Fruit fly (Drosophila melanogaster) whole organism, prepupa: Measurements from ENCODE around the gene CG13023.

ENCODE experiments used
- Blimp-1 ChIP-seq: fragments of 200-800 bp; sonication (Bioruptor generic); optimal IDR thresholded peaks from 3 replicates; lab custom pipeline; 2017; ENCODE audit warnings: missing biosample characterization, missing genetic modification characterization, mild to moderate bottlenecking, moderate library complexity, missing genetic modification reagents
- CG10631 ChIP-seq: fragments of 200-800 bp; sonication (Bioruptor generic); optimal IDR thresholded peaks from 2 replicates; lab custom pipeline; 2016; ENCODE audit warnings: missing biosample characterization, missing genetic modification characterization
- CG11294 ChIP-seq: fragments of 200-800 bp; sonication (Bioruptor generic); IDR thresholded peaks from 2 replicates; pipeline ENCODE4 v1.3.6; 2022; ENCODE audit warnings: missing biosample characterization, missing genetic modification characterization
- CG11762 ChIP-seq: fragments of 200-800 bp; sonication (Bioruptor generic); optimal IDR thresholded peaks from 3 replicates; lab custom pipeline; 2016; ENCODE audit warnings: missing biosample characterization, missing genetic modification characterization; ENCODE audit not compliant: insufficient read depth
- CG11902 ChIP-seq: fragments of 200-800 bp; sonication (Bioruptor generic); optimal IDR thresholded peaks from 3 replicates; lab custom pipeline; 2016; ENCODE audit warnings: missing biosample characterization, missing genetic modification characterization
- CG1621 ChIP-seq: fragments of 200-800 bp; sonication (Bioruptor generic); optimal IDR thresholded peaks from 3 replicates; lab custom pipeline; 2018; ENCODE audit warnings: missing biosample characterization, mild to moderate bottlenecking, missing genetic modification characterization
- CG16779 ChIP-seq: fragments of 200-800 bp; sonication (Bioruptor generic); optimal IDR thresholded peaks from 3 replicates; lab custom pipeline; 2017; ENCODE audit warnings: missing biosample characterization, mild to moderate bottlenecking, missing genetic modification characterization
- CG3032 ChIP-seq: fragments of 200-800 bp; optimal IDR thresholded peaks from 2 replicates; lab custom pipeline; 2019; ENCODE audit warnings: missing biosample characterization, mild to moderate bottlenecking, missing genetic modification characterization, moderate library complexity
- CG31627 ChIP-seq: fragments of 200-800 bp; sonication (Bioruptor generic); optimal IDR thresholded peaks from 3 replicates; lab custom pipeline; 2016; ENCODE audit warnings: missing biosample characterization, missing genetic modification characterization
- CG32006 ChIP-seq: fragments of 200-800 bp; sonication (Bioruptor generic); optimal IDR thresholded peaks from 3 replicates; lab custom pipeline; 2017; ENCODE audit warnings: missing biosample characterization, mild to moderate bottlenecking, missing genetic modification characterization
- CG34406 ChIP-seq: fragments of 200-800 bp; sonication (Bioruptor generic); optimal IDR thresholded peaks from 3 replicates; lab custom pipeline; 2016; ENCODE audit warnings: missing biosample characterization, missing genetic modification characterization
- CG4318 ChIP-seq: fragments of 200-800 bp; sonication (Bioruptor generic); optimal IDR thresholded peaks from 3 replicates; lab custom pipeline; 2017; ENCODE audit warnings: missing biosample characterization, mild to moderate bottlenecking, missing genetic modification characterization
- CG6163 ChIP-seq: fragments of 200-800 bp; sonication (Bioruptor generic); IDR thresholded peaks from 3 replicates; pipeline ENCODE4 v1.3.6; 2022; ENCODE audit warnings: missing biosample characterization, missing genetic modification characterization
- CG6276 ChIP-seq: fragments of 200-800 bp; sonication (Bioruptor generic); optimal IDR thresholded peaks from 2 replicates; lab custom pipeline; 2017; ENCODE audit warnings: missing biosample characterization, mild to moderate bottlenecking, missing genetic modification characterization
- CG6792 ChIP-seq: fragments of 200-800 bp; sonication (Bioruptor generic); optimal IDR thresholded peaks from 3 replicates; lab custom pipeline; 2016; ENCODE audit warnings: missing biosample characterization, missing genetic modification characterization
- CG6808 ChIP-seq: fragments of 200-800 bp; sonication (Bioruptor generic); optimal IDR thresholded peaks from 3 replicates; lab custom pipeline; 2017; ENCODE audit warnings: missing biosample characterization, missing genetic modification characterization, mild to moderate bottlenecking, moderate library complexity, missing genetic modification reagents
- CG6854 ChIP-seq: fragments of 200-800 bp; sonication (Bioruptor generic); optimal IDR thresholded peaks from 2 replicates; lab custom pipeline; 2017; ENCODE audit warnings: missing biosample characterization, mild to moderate bottlenecking, missing genetic modification characterization
- CG8119 ChIP-seq: fragments of 200-800 bp; sonication (Bioruptor generic); IDR thresholded peaks from 3 replicates; pipeline ENCODE4 v1.3.6; 2022; ENCODE audit warnings: missing biosample characterization, missing genetic modification characterization
- CG8632 ChIP-seq: fragments of 200-800 bp; sonication (Bioruptor generic); optimal IDR thresholded peaks from 3 replicates; lab custom pipeline; 2016; ENCODE audit warnings: missing biosample characterization, missing genetic modification characterization
- Eip75B ChIP-seq: fragments of 200-800 bp; sonication (Bioruptor generic); optimal IDR thresholded peaks from 3 replicates; lab custom pipeline; 2016; ENCODE audit warnings: missing biosample characterization, missing genetic modification characterization
- Eip78C ChIP-seq: fragments of 200-800 bp; sonication (Bioruptor generic); peaks from one replicate; lab custom pipeline; 2016; ENCODE audit warnings: missing biosample characterization, missing genetic modification characterization
- Gug ChIP-seq: fragments of 200-800 bp; sonication (Bioruptor generic); IDR thresholded peaks from 2 replicates; pipeline ENCODE4 v1.3.6; 2022; ENCODE audit warnings: missing biosample characterization, missing genetic modification characterization
- Hr38 ChIP-seq: sonication (Bioruptor generic); optimal IDR thresholded peaks from 2 replicates; lab custom pipeline; 2016; ENCODE audit warnings: missing biosample characterization, missing genetic modification characterization
- Hr39 ChIP-seq: fragments of 200-800 bp; sonication (Bioruptor generic); optimal IDR thresholded peaks from 2 replicates; lab custom pipeline; 2016; ENCODE audit warnings: missing biosample characterization, missing genetic modification characterization
- Lpt ChIP-seq: fragments of 200-800 bp; sonication (Bioruptor generic); optimal IDR thresholded peaks from 3 replicates; lab custom pipeline; 2016; ENCODE audit warnings: missing biosample characterization, missing genetic modification characterization
- Met ChIP-seq: fragments of 200-800 bp; sonication (Bioruptor generic); optimal IDR thresholded peaks from 3 replicates; lab custom pipeline; 2016; ENCODE audit warnings: missing biosample characterization, missing genetic modification characterization
- Smox ChIP-seq: fragments of 200-800 bp; sonication (Bioruptor generic); optimal IDR thresholded peaks from 3 replicates; lab custom pipeline; 2016; ENCODE audit warnings: missing biosample characterization, missing genetic modification characterization
- Sox102F ChIP-seq: fragments of 200-800 bp; sonication (Bioruptor generic); optimal IDR thresholded peaks from 2 replicates; lab custom pipeline; 2016; ENCODE audit warnings: missing biosample characterization, mild to moderate bottlenecking, missing genetic modification characterization
- Sox14 ChIP-seq: fragments of 200-800 bp; sonication (Bioruptor generic); optimal IDR thresholded peaks from 3 replicates; lab custom pipeline; 2016; ENCODE audit warnings: missing biosample characterization, missing genetic modification characterization
- Sox15 ChIP-seq: fragments of 200-800 bp; sonication (Bioruptor generic); optimal IDR thresholded peaks from 3 replicates; lab custom pipeline; 2016; ENCODE audit warnings: missing biosample characterization, missing genetic modification characterization
- achi ChIP-seq: fragments of 200-800 bp; sonication (Bioruptor generic); optimal IDR thresholded peaks from 3 replicates; lab custom pipeline; 2016; ENCODE audit warnings: missing biosample characterization, missing genetic modification characterization
- acj6 ChIP-seq: fragments of 200-800 bp; sonication (Bioruptor generic); optimal IDR thresholded peaks from 3 replicates; lab custom pipeline; 2016; ENCODE audit warnings: missing biosample characterization, missing genetic modification characterization
- cyc ChIP-seq: fragments of 200-800 bp; sonication (Bioruptor generic); optimal IDR thresholded peaks from 3 replicates; lab custom pipeline; 2016; ENCODE audit warnings: missing biosample characterization, missing genetic modification characterization
- dsx ChIP-seq: fragments of 200-800 bp; optimal IDR thresholded peaks from 3 replicates; lab custom pipeline; 2019; ENCODE audit warnings: missing biosample characterization, mild to moderate bottlenecking, missing genetic modification characterization, moderate library complexity; ENCODE audit not compliant: poor library complexity, severe bottlenecking
- eg ChIP-seq: fragments of 200-800 bp; sonication (Bioruptor generic); IDR thresholded peaks from 3 replicates; pipeline ENCODE4 v1.3.6; 2022; ENCODE audit warnings: missing biosample characterization, missing genetic modification characterization
- esn ChIP-seq: fragments of 200-800 bp; sonication (Bioruptor generic); optimal IDR thresholded peaks from 2 replicates; lab custom pipeline; 2016; ENCODE audit warnings: missing biosample characterization, mild to moderate bottlenecking, missing genetic modification characterization, moderate library complexity
- fd59A ChIP-seq: fragments of 200-800 bp; sonication (Bioruptor generic); optimal IDR thresholded peaks from 2 replicates; lab custom pipeline; 2017; ENCODE audit warnings: missing biosample characterization, mild to moderate bottlenecking, missing genetic modification characterization, missing genetic modification reagents
- fd85E ChIP-seq: fragments of 200-800 bp; sonication (Bioruptor generic); optimal IDR thresholded peaks from 3 replicates; lab custom pipeline; 2016; ENCODE audit warnings: missing biosample characterization, missing genetic modification characterization
- fkh ChIP-seq: fragments of 200-800 bp; sonication (Bioruptor generic); optimal IDR thresholded peaks from 3 replicates; lab custom pipeline; 2017; ENCODE audit warnings: missing biosample characterization, mild to moderate bottlenecking, missing genetic modification characterization, moderate library complexity
- lz ChIP-seq: fragments of 200-800 bp; sonication (Bioruptor generic); optimal IDR thresholded peaks from 3 replicates; lab custom pipeline; 2016; ENCODE audit warnings: missing biosample characterization, missing genetic modification characterization
- net ChIP-seq: fragments of 200-800 bp; sonication (Bioruptor generic); optimal IDR thresholded peaks from 3 replicates; lab custom pipeline; 2016; ENCODE audit warnings: missing biosample characterization, missing genetic modification characterization
- pdm3 ChIP-seq: fragments of 200-800 bp; sonication (Bioruptor generic); optimal IDR thresholded peaks from 3 replicates; lab custom pipeline; 2016; ENCODE audit warnings: missing biosample characterization, missing genetic modification characterization
- spab ChIP-seq: fragments of 200-800 bp; sonication (Bioruptor generic); optimal IDR thresholded peaks from 2 replicates; lab custom pipeline; 2017; ENCODE audit warnings: missing biosample characterization, mild to moderate bottlenecking, missing genetic modification characterization, missing genetic modification reagents
- ss ChIP-seq, 2 experiments: fragments of 200-800 bp; sonication (Bioruptor generic); optimal IDR thresholded peaks; 2 replicates in 1 of 2; 3 replicates in 1 of 2; lab custom pipeline; 2017 to 2018; ENCODE audit warnings: mild to moderate bottlenecking in 2 of 2, missing biosample characterization in 2 of 2, missing genetic modification characterization in 2 of 2, moderate library complexity in 1 of 2
- svp ChIP-seq: fragments of 200-800 bp; sonication (Bioruptor generic); peaks from one replicate; lab custom pipeline; 2016; ENCODE audit warnings: missing biosample characterization, missing genetic modification characterization
- topi ChIP-seq: fragments of 200-800 bp; sonication (Bioruptor generic); optimal IDR thresholded peaks from 3 replicates; lab custom pipeline; 2016; ENCODE audit warnings: missing biosample characterization, missing genetic modification characterization
- vri ChIP-seq: fragments of 200-800 bp; sonication (Bioruptor generic); optimal IDR thresholded peaks from 3 replicates; lab custom pipeline; 2016; ENCODE audit warnings: missing biosample characterization, mild to moderate bottlenecking, missing genetic modification characterization

CG13023 gene

DNA sequence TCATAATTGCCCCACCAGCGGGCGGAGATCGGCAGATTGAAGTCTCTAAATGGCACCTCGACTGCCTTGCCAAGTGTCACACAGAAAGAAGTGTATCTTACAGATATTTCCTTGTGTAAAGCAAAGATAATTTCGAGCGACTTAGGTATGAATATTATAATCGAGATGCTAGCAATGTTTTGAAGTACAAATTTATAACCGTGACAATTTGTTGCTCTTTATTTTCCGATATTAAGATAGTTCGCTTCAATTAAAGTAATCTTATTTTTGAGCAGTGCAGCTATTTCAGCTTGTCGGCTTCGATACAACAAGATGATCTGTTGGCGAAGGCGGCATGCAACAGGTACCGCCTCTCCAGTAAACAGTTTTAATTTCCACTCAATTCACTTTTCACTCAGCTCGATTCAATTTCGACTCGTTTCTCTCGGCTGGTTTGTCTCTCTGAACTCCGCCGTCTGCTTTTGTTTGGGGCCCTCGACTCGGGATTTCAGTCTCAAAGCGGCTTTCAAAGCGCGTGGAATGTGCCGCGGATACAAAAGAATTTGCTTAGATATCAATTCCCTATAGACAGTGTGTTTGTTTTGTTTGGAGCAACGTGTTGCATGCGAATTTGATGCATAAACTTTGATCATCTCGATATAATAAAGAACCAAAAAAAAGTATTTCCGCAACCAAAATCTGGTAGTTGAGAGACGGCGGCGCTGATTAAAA lies 11.3 kb downstream of the CG13023 start (continued):
- TF ChIP-seq CG11762 (peak; percentile 73), CG34406 (peak; percentile 61), ss (GFP tag; optimal IDR thresholded peaks at IDR 0.05; lab: Kevin White, UChicago) (peak; percentile 53 to 82), CG6854 (GFP tag; lab: Kevin White, UChicago) (no peak), pdm3 (GFP tag; lab: Kevin White, UChicago) (peak; percentile 82), Gug (GFP tag; lab: Robert Waterston, UW) (peak; percentile 83), CG6163 (GFP tag; lab: Robert Waterston, UW) (peak; percentile 82), CG10631 (GFP tag; lab: Kevin White, UChicago) (peak; percentile 73), Hr39 (GFP tag; lab: Kevin White, UChicago) (peak; percentile 24), esn (GFP tag; lab: Kevin White, UChicago) (peak; percentile 54), CG8632 (GFP tag; lab: Kevin White, UChicago) (peak; percentile 58), net (GFP tag; lab: Kevin White, UChicago) (peak; percentile 81), CG11902 (GFP tag; lab: Kevin White, UChicago) (no peak), CG16779 (tag; lab: Kevin White, UChicago) (peak; percentile 73), lz (peak; percentile 5), CG31627 (GFP tag; lab: Kevin White, UChicago) (peak; percentile 9), CG6792 (GFP tag; lab: Kevin White, UChicago) (peak; percentile 55), fd59A (GFP tag; lab: Kevin White, UChicago) (peak; percentile 65), CG11294 (GFP tag; lab: Robert Waterston, UW) (peak; percentile 71), CG32006 (GFP tag; lab: Kevin White, UChicago) (peak; percentile 91), acj6 (GFP tag; lab: Kevin White, UChicago) (peak; percentile 78), Smox (GFP tag; lab: Kevin White, UChicago) (no peak), Sox102F (GFP tag; lab: Kevin White, UChicago) (peak; percentile 26)
- TF ChIP-seq, all 60 proteins: peak for 50

DNA sequence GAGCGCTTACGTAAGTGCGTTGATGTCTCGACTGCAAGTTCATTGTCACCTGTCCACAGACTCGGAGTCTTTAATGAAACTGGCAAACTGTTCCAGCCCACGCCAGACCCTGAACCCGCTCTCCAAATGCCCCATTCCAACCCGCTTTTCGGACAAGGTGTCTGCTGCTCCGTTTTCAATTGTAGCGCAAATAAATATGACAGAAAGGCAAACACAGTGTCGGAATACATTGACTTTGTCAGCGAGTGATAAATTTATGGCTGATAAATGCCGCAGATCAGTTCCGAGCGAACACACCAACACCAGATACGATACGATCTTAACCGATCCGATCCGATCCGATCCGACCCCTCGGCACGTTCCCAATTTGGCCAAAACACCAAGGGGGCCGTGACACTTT lies 13.1 kb downstream of the CG13023 start:
- no peak for TF ChIP-seq Sox102F (GFP tag; lab: Kevin White, UChicago)
- TF ChIP-seq Lpt (GFP tag; lab: Kevin White, UChicago): no peak
- TF ChIP-seq CG4318: no peak
- no peak for TF ChIP-seq CG1621 (tag; lab: Kevin White, UChicago)
- TF ChIP-seq svp (GFP tag; lab: Kevin White, UChicago): no peak
- TF ChIP-seq Met: no peak
- no peak for TF ChIP-seq fd85E (GFP tag; lab: Kevin White, UChicago)
- no peak for TF ChIP-seq Sox15 (GFP tag; lab: Kevin White, UChicago)
- no peak for TF ChIP-seq esn (GFP tag; lab: Kevin White, UChicago)
- TF ChIP-seq cyc: no peak
- no peak for TF ChIP-seq eg (GFP tag; lab: Robert Waterston, UW)
- peak; percentile 70 for TF ChIP-seq vri (GFP tag; lab: Kevin White, UChicago)
- no peak for TF ChIP-seq CG8119 (GFP tag; lab: Robert Waterston, UW)
- no peak for TF ChIP-seq Eip75B
- no peak for TF ChIP-seq Hr38 (GFP tag; lab: Kevin White, UChicago)
- no peak for TF ChIP-seq topi (GFP tag; lab: Kevin White, UChicago)
- no peak for TF ChIP-seq CG34406
- TF ChIP-seq CG32006 (GFP tag; lab: Kevin White, UChicago): no peak
- no peak for TF ChIP-seq Smox (GFP tag; lab: Kevin White, UChicago)
- TF ChIP-seq CG31627 (GFP tag; lab: Kevin White, UChicago): no peak
- TF ChIP-seq CG11762: no peak
- no peak for TF ChIP-seq CG6276 (GFP tag; lab: Kevin White, UChicago)
- no peak for TF ChIP-seq CG11294 (GFP tag; lab: Robert Waterston, UW)
- TF ChIP-seq fkh (GFP tag; lab: Kevin White, UChicago): peak; percentile 59
- TF ChIP-seq dsx: no peak
- peak; percentile 55 for TF ChIP-seq Eip78C (GFP tag; lab: Kevin White, UChicago)
- TF ChIP-seq Sox14 (GFP tag; lab: Kevin White, UChicago): no peak
- no peak for TF ChIP-seq CG6163 (GFP tag; lab: Robert Waterston, UW)
- TF ChIP-seq CG6808: peak; percentile 5
- no peak for TF ChIP-seq Blimp-1 (GFP tag; lab: Kevin White, UChicago)
- no peak for TF ChIP-seq spab (GFP tag; lab: Kevin White, UChicago)
- no peak for TF ChIP-seq net (GFP tag; lab: Kevin White, UChicago)
- TF ChIP-seq CG8632 (GFP tag; lab: Kevin White, UChicago): no peak
- no peak for TF ChIP-seq CG3032
- no peak for TF ChIP-seq Gug (GFP tag; lab: Robert Waterston, UW)
- TF ChIP-seq Hr39 (GFP tag; lab: Kevin White, UChicago): no peak
- TF ChIP-seq achi (GFP tag; lab: Kevin White, UChicago): no peak
